Worm (Caenorhabditis elegans) whole organism, L4 larva: ENCODE measurements around the gene hot-8.

Experiments used
- aly-2 ChIP-seq: sonication (generic microtip); optimal IDR thresholded peaks from 2 replicates; lab custom pipeline; 2018; ENCODE audit warnings: missing biosample characterization, missing genetic modification characterization
- pha-4 ChIP-seq, 2 experiments: fragments of 150-350 bp in 1 of 2; fragments of 200-800 bp in 1 of 2; sonication (Bioruptor generic) in 1 of 2; IDR thresholded peaks in 1 of 2; optimal IDR thresholded peaks in 1 of 2; 2 replicates each; pipeline versions ENCODE4 v1.3.6 to Lab custom; 2014 to 2022; ENCODE audit warnings: missing genetic modification characterization in 2 of 2, missing genetic modification reagents in 2 of 2, missing biosample characterization in 1 of 2, missing compliant biosample characterization in 1 of 2
- unc-39 ChIP-seq: sonication (generic microtip); optimal IDR thresholded peaks from 2 replicates; lab custom pipeline; 2017; ENCODE audit warnings: missing biosample characterization, missing genetic modification characterization
- unc-62 ChIP-seq, 3 experiments: fragments of 150-350 bp in 1 of 3; sonication (generic microtip); optimal IDR thresholded peaks in 2 of 3; peaks in 1 of 3; 1 replicate in 1 of 3; 2 replicates in 2 of 3; lab custom pipeline; 2014 to 2017; ENCODE audit warnings: missing biosample characterization in 3 of 3, missing genetic modification characterization in 3 of 3, missing genetic modification reagents in 3 of 3, missing genotype in 1 of 3

ce11 chrX:1232074-1232473 is 52.0 kb downstream of the hot-8 start:
- no peak for TF ChIP-seq unc-62 (GFP tag; optimal IDR thresholded peaks at IDR 0.05 in 1 of 2; lab: Kevin White, UChicago)
- no peak for TF ChIP-seq unc-62 (tag; optimal IDR thresholded peaks at IDR 0.05; lab: Kevin White, UChicago)
- no peak for TF ChIP-seq unc-39 (tag; lab: Kevin White, UChicago)
- no peak for TF ChIP-seq aly-2 (tag; lab: Kevin White, UChicago)
- TF ChIP-seq pha-4 (GFP tag; IDR thresholded peaks at IDR 0.05; lab: Robert Waterston, UW), result no peak
- TF ChIP-seq pha-4 (tag; optimal IDR thresholded peaks at IDR 0.05; lab: Kevin White, UChicago), result no peak
